Fruit fly (Drosophila melanogaster): ENCODE measurements around the gene Lgr4.

dm6 chrX:13221835-13222234 is 32.9 kb upstream of the Lgr4 start:
- no peak for TF ChIP-seq CG12299 (tag; optimal IDR thresholded peaks at IDR 0.05)
- TF ChIP-seq CG10209 (GFP tag; optimal IDR thresholded peaks at IDR 0.05), result no peak
- TF ChIP-seq Dll (GFP tag; IDR thresholded peaks at IDR 0.05; ENCODE audit: partially characterized antibody), result no peak
- no peak for TF ChIP-seq D (optimal IDR thresholded peaks at IDR 0.05)
- TF ChIP-seq D (GFP tag; optimal IDR thresholded peaks at IDR 0.05), result no peak
- TF ChIP-seq kay (GFP tag; optimal IDR thresholded peaks at IDR 0.05), result no peak
- TF ChIP-seq CG7357 (GFP tag; IDR thresholded peaks at IDR 0.05), result no peak

All from whole organism, embryonic.